Worm (Caenorhabditis elegans) whole organism, L1 larva: ENCODE measurements around the gene lgc-52.

ENCODE experiments used
- C04F5.9 ChIP-seq: sonication (generic microtip); optimal IDR thresholded peaks from 2 replicates; lab custom pipeline; 2016; ENCODE audit warnings: missing genetic modification characterization, missing compliant biosample characterization
- C34B4.2 ChIP-seq: sonication (generic microtip); optimal IDR thresholded peaks from 2 replicates; lab custom pipeline; 2017; ENCODE audit warnings: mild to moderate bottlenecking, missing genetic modification characterization, missing compliant biosample characterization
- aly-2 ChIP-seq: fragments of 150-350 bp; optimal IDR thresholded peaks from 2 replicates; lab custom pipeline; 2014; ENCODE audit warnings: missing biosample characterization, missing genetic modification characterization
- ama-1 ChIP-seq: fragments of 150-350 bp; optimal IDR thresholded peaks from 2 replicates; lab custom pipeline; 2014
- ceh-63 ChIP-seq: fragments of 200-800 bp; sonication (Bioruptor generic); optimal IDR thresholded peaks from 2 replicates; lab custom pipeline; 2018; ENCODE audit warnings: mild to moderate bottlenecking, missing genetic modification characterization, missing compliant biosample characterization
- ceh-8 ChIP-seq: fragments of 200-800 bp; sonication (Bioruptor generic); optimal IDR thresholded peaks from 2 replicates; lab custom pipeline; 2018; ENCODE audit warnings: mild to moderate bottlenecking, missing genetic modification characterization, moderate library complexity, missing compliant biosample characterization
- ceh-90 ChIP-seq: sonication (generic microtip); optimal IDR thresholded peaks from 2 replicates; lab custom pipeline; 2016; ENCODE audit warnings: missing genetic modification characterization, missing compliant biosample characterization
- efl-1 ChIP-seq, 4 experiments: fragments of 150-350 bp; optimal IDR thresholded peaks in 3 of 4; peaks in 1 of 4; 1 replicate in 1 of 4; 2 replicates in 3 of 4; lab custom pipeline; 2014; ENCODE audit warnings: missing biosample characterization in 2 of 4, missing genetic modification characterization in 2 of 4, missing genetic modification reagents in 2 of 4
- efl-3 ChIP-seq: fragments of 200-800 bp; sonication (Bioruptor generic); optimal IDR thresholded peaks from 2 replicates; lab custom pipeline; 2018; ENCODE audit warnings: mild to moderate bottlenecking, missing genetic modification characterization, missing compliant biosample characterization
- egl-27 ChIP-seq, 2 experiments: fragments of 150-350 bp in 1 of 2; sonication (generic microtip); optimal IDR thresholded peaks; 3 replicates each; lab custom pipeline; 2017 to 2018; ENCODE audit warnings: missing biosample characterization in 2 of 2, missing genetic modification characterization in 2 of 2, missing genetic modification reagents in 2 of 2
- ets-5 ChIP-seq: fragments of 200-800 bp; sonication (Bioruptor generic); IDR thresholded peaks from 2 replicates; pipeline ENCODE4 v1.3.6; 2022; ENCODE audit warnings: missing genetic modification characterization, missing compliant biosample characterization
- fos-1 ChIP-seq: fragments of 150-350 bp; optimal IDR thresholded peaks from 2 replicates; lab custom pipeline; 2014; ENCODE audit warnings: missing biosample characterization, missing genetic modification characterization
- grh-1 ChIP-seq: fragments of 200-800 bp; sonication (Bioruptor generic); IDR thresholded peaks from 2 replicates; pipeline ENCODE4 v1.3.6; 2022; ENCODE audit warnings: missing genetic modification reagents, missing genetic modification characterization, missing compliant biosample characterization
- hlh-4 ChIP-seq: sonication (generic microtip); optimal IDR thresholded peaks from 2 replicates; lab custom pipeline; 2016; ENCODE audit warnings: mild to moderate bottlenecking, missing genetic modification characterization, missing compliant biosample characterization
- hpl-2 ChIP-seq: fragments of 150-350 bp; optimal IDR thresholded peaks from 2 replicates; lab custom pipeline; 2014; ENCODE audit warnings: missing biosample characterization, missing genetic modification reagents, missing genetic modification characterization
- irx-1 ChIP-seq: sonication (generic microtip); optimal IDR thresholded peaks from 2 replicates; lab custom pipeline; 2016; ENCODE audit warnings: missing genetic modification characterization, missing compliant biosample characterization
- isw-1 ChIP-seq: fragments of 200-800 bp; sonication (Bioruptor generic); IDR thresholded peaks from 2 replicates; pipeline ENCODE4 v1.3.6; 2022; ENCODE audit warnings: missing genetic modification characterization, missing compliant biosample characterization
- jun-1 ChIP-seq: fragments of 150-350 bp; optimal IDR thresholded peaks from 2 replicates; lab custom pipeline; 2014; ENCODE audit warnings: missing biosample characterization, missing genetic modification reagents, missing genetic modification characterization
- lin-14 ChIP-seq: fragments of 200-800 bp; sonication (Bioruptor generic); optimal IDR thresholded peaks from 2 replicates; lab custom pipeline; 2018; ENCODE audit warnings: mild to moderate bottlenecking, missing genetic modification characterization, moderate library complexity, missing compliant biosample characterization
- mdl-1 ChIP-seq, 2 experiments: fragments of 150-350 bp; optimal IDR thresholded peaks; 2 replicates each; lab custom pipeline; 2014 to 2017; ENCODE audit warnings: missing biosample characterization in 2 of 2, missing genetic modification characterization in 2 of 2, inconsistent platforms in 1 of 2
- mef-2 ChIP-seq: fragments of 150-350 bp; optimal IDR thresholded peaks from 2 replicates; lab custom pipeline; 2014; ENCODE audit warnings: missing biosample characterization, missing genetic modification characterization
- nhr-12 ChIP-seq: sonication (generic microtip); optimal IDR thresholded peaks from 2 replicates; lab custom pipeline; 2017; ENCODE audit warnings: missing biosample characterization, missing genetic modification characterization
- nhr-19 ChIP-seq: fragments of 200-800 bp; sonication (Bioruptor generic); conservative IDR thresholded peaks from 2 replicates; pipeline ENCODE4 v1.3.6; 2022; ENCODE audit warnings: missing genetic modification characterization, missing compliant biosample characterization
- nhr-71 ChIP-seq: sonication (generic microtip); optimal IDR thresholded peaks from 2 replicates; lab custom pipeline; 2016; ENCODE audit warnings: mild to moderate bottlenecking, missing genetic modification characterization, moderate library complexity, missing compliant biosample characterization
- nhr-84 ChIP-seq: sonication (generic microtip); optimal IDR thresholded peaks from 2 replicates; lab custom pipeline; 2017; ENCODE audit warnings: missing biosample characterization, missing genetic modification characterization
- nhr-90 ChIP-seq: sonication (generic microtip); optimal IDR thresholded peaks from 2 replicates; lab custom pipeline; 2016; ENCODE audit warnings: mild to moderate bottlenecking, missing genetic modification characterization, missing compliant biosample characterization; ENCODE audit not compliant: poor library complexity
- pax-3 ChIP-seq: fragments of 200-800 bp; sonication (Bioruptor generic); optimal IDR thresholded peaks from 2 replicates; lab custom pipeline; 2018; ENCODE audit warnings: mild to moderate bottlenecking, missing genetic modification characterization, moderate library complexity, missing compliant biosample characterization
- pqm-1 ChIP-seq: sonication (generic microtip); optimal IDR thresholded peaks from 3 replicates; lab custom pipeline; 2017; ENCODE audit warnings: missing biosample characterization, missing genetic modification characterization
- snpc-4 ChIP-seq: fragments of 150-350 bp; optimal IDR thresholded peaks from 2 replicates; lab custom pipeline; 2014; ENCODE audit warnings: missing biosample characterization, missing genetic modification characterization
- unc-130 ChIP-seq: fragments of 150-350 bp; optimal IDR thresholded peaks from 2 replicates; lab custom pipeline; 2017; ENCODE audit warnings: missing biosample characterization, missing genetic modification characterization, inconsistent platforms
- unc-98 ChIP-seq: fragments of 200-800 bp; sonication (Bioruptor generic); IDR thresholded peaks from 2 replicates; pipeline ENCODE4 v1.3.6; 2022; ENCODE audit warnings: missing genetic modification characterization, missing compliant biosample characterization
- xbp-1 ChIP-seq: sonication (generic microtip); optimal IDR thresholded peaks from 2 replicates; lab custom pipeline; 2016; ENCODE audit warnings: missing genetic modification characterization, missing compliant biosample characterization
- zip-4 ChIP-seq: fragments of 200-800 bp; sonication (Bioruptor generic); optimal IDR thresholded peaks from 2 replicates; lab custom pipeline; 2018; ENCODE audit warnings: mild to moderate bottlenecking, missing genetic modification characterization, moderate library complexity, missing compliant biosample characterization

lgc-52 gene

ce11 chrIV:15206649-15207048 is 29.3 kb upstream of the lgc-52 start (continued):
- no peak for TF ChIP-seq ama-1
- TF ChIP-seq nhr-19 (GFP tag; lab: Robert Waterston, UW): no peak
- TF ChIP-seq, all 84 proteins: peak for 0

DNA sequence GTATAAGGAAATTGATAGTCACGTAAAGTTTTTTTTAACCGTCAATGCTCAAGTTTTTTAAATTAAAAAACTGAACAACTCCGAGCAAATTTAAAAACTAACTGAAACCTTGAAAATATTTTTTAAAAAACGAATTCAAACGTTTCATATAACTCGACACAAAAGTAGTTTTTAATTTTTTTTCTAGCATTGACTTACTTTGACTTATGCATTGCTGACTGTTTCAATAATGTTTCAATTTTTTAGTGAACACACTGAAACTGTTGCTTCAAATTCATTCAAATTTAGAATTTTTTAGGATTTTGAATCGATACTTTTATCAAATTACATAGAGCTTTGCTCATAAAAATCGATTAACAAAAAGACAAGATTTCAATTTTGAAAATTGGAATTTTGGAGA is 25.4 kb upstream of the lgc-52 start:
- no peak for TF ChIP-seq nhr-19 (GFP tag; lab: Robert Waterston, UW)
- TF ChIP-seq ets-5 (GFP tag; lab: Robert Waterston, UW): no peak
- TF ChIP-seq isw-1 (GFP tag; lab: Robert Waterston, UW): no peak
- TF ChIP-seq efl-1 (optimal IDR thresholded peaks at IDR 0.05; lab: Kevin White, UChicago): no peak
- peak in 1 of 2 experiments; percentile 59 for TF ChIP-seq efl-1 (GFP tag; optimal IDR thresholded peaks at IDR 0.05 in 1 of 2; lab: Kevin White, UChicago)

DNA sequence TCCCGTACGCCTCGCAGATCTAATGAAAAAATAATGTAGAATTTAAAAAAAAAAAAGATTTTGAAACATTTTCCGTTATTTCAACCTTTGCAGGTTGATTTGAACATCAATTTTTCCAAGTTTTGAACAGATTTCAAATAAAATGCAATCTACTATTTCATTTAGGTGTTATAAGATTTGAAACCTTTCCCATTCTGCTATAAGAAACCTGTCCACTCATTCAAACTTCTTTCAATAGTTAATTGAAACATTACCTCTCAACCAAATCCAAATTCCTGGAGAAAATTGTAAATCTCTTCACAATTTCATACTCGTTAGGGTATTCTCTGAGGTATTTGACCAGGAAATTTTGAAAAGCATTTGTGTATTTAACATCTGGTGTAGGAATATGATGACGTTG is 21.2 kb upstream of the lgc-52 start:
- TF ChIP-seq hpl-2 (GFP tag; lab: Kevin White, UChicago): no peak

- no peak for TF ChIP-seq irx-1 (tag; lab: Kevin White, UChicago)
- no peak for TF ChIP-seq pax-3 (tag; lab: Kevin White, UChicago)
- TF ChIP-seq efl-3 (GFP tag; lab: Kevin White, UChicago): no peak
- no peak for TF ChIP-seq unc-130 (tag; lab: Kevin White, UChicago)
- TF ChIP-seq lin-14: no peak
- TF ChIP-seq nhr-12: no peak
- TF ChIP-seq mef-2 (tag; lab: Kevin White, UChicago): no peak
- TF ChIP-seq C04F5.9 (tag; lab: Kevin White, UChicago): no peak
- TF ChIP-seq ceh-8 (GFP tag; lab: Kevin White, UChicago): no peak
- TF ChIP-seq unc-98: no peak
- no peak for TF ChIP-seq jun-1 (tag; lab: Kevin White, UChicago)
- no peak for TF ChIP-seq ceh-63 (GFP tag; lab: Kevin White, UChicago)
- no peak for TF ChIP-seq ceh-90 (tag; lab: Kevin White, UChicago)
- no peak for TF ChIP-seq pqm-1 (tag; lab: Kevin White, UChicago)
- TF ChIP-seq nhr-84 (tag; lab: Kevin White, UChicago): no peak
- TF ChIP-seq C34B4.2 (tag; lab: Kevin White, UChicago): no peak
- TF ChIP-seq zip-4: no peak
- no peak for TF ChIP-seq fos-1
- TF ChIP-seq egl-27 (tag; optimal IDR thresholded peaks at IDR 0.05; lab: Kevin White, UChicago): no peak
- no peak for TF ChIP-seq nhr-90 (tag; lab: Kevin White, UChicago)
These were observed 20.5 kb upstream of the lgc-52 start, which contains the start of gene Y40H7A.10 for ce11 chrIV:15215470-15215869. Gene Y40H7A.10, minus strand, starts transcription at chrIV:15215597.

- TF ChIP-seq mdl-1 (tag; optimal IDR thresholded peaks at IDR 0.05; lab: Kevin White, UChicago) (no peak), nhr-71 (tag; lab: Kevin White, UChicago) (no peak), grh-1 (GFP tag; lab: Robert Waterston, UW) (no peak), xbp-1 (tag; lab: Kevin White, UChicago) (no peak), nhr-90 (tag; lab: Kevin White, UChicago) (no peak)
These were observed 15.7 kb upstream of the lgc-52 start, which contains the start of gene Y40H7A.11 for ce11 chrIV:15220253-15220652. Gene Y40H7A.11, minus strand, starts transcription at chrIV:15220353.

ce11 chrIV:15234272-15234671 is 1.7 kb upstream of the lgc-52 start:
- TF ChIP-seq hlh-4 (tag; lab: Kevin White, UChicago) (no peak), aly-2 (tag; lab: Kevin White, UChicago) (no peak), nhr-90 (tag; lab: Kevin White, UChicago) (peak; percentile 12), nhr-19 (GFP tag; lab: Robert Waterston, UW) (peak; percentile 34; the same call in 1 of the 2 replicates), snpc-4 (tag; lab: Kevin White, UChicago) (peak; percentile 85)
